Worm (Caenorhabditis elegans): ENCODE data around the gene B0238.15.
A peak's percentile ranks its signal among the peaks of the same experiment; 100 is the strongest.

The B0238.15 gene

ce11 chrV:5192501-5192900, 47.5 kb upstream of the B0238.15 start, which contains the start of gene C03A7.13 (continued):
- TF ChIP-seq ama-1 (optimal IDR thresholded peaks at IDR 0.05): no peak
- no peak for TF ChIP-seq Y75B8A.6 (GFP tag; IDR thresholded peaks at IDR 0.05)
- TF ChIP-seq lin-38 (GFP tag; IDR thresholded peaks at IDR 0.05): no peak
- TF ChIP-seq ceh-62 (tag; optimal IDR thresholded peaks at IDR 0.05): no peak
- TF ChIP-seq lin-15B (tag; optimal IDR thresholded peaks at IDR 0.05): no peak
- TF ChIP-seq daf-8 (GFP tag; IDR thresholded peaks at IDR 0.05): no peak
- no peak for TF ChIP-seq F49E8.2 (tag; optimal IDR thresholded peaks at IDR 0.05; ENCODE audit: borderline replicate concordance)
- TF ChIP-seq snpc-4 (tag; optimal IDR thresholded peaks at IDR 0.05): no peak
- TF ChIP-seq D1046.2 (GFP tag; IDR thresholded peaks at IDR 0.05): no peak
- no peak for TF ChIP-seq arid-1 (GFP tag; conservative IDR thresholded peaks at IDR 0.05)
- TF ChIP-seq Y48G9A.11 (GFP tag; IDR thresholded peaks at IDR 0.05): no peak
- no peak for TF ChIP-seq dmd-8 (GFP tag; IDR thresholded peaks at IDR 0.05)
- TF ChIP-seq Y105C5A.15 (GFP tag; IDR thresholded peaks at IDR 0.05): no peak
- TF ChIP-seq nhr-28 (tag; optimal IDR thresholded peaks at IDR 0.05): peak; percentile 89
- no peak for TF ChIP-seq lim-7 (GFP tag; IDR thresholded peaks at IDR 0.05)
- TF ChIP-seq nhr-10 (tag; optimal IDR thresholded peaks at IDR 0.05): no peak
- TF ChIP-seq zag-1 (tag; optimal IDR thresholded peaks at IDR 0.05): no peak
- no peak for TF ChIP-seq T26A8.4 (GFP tag; IDR thresholded peaks at IDR 0.05)
- no peak for TF ChIP-seq ztf-7 (tag; optimal IDR thresholded peaks at IDR 0.05)
- no peak for TF ChIP-seq fkh-10 (GFP tag; optimal IDR thresholded peaks at IDR 0.05)
- TF ChIP-seq mes-2 (tag; optimal IDR thresholded peaks at IDR 0.05; ENCODE audit: poor library complexity, severe bottlenecking): no peak
- peak; percentile 90 for TF ChIP-seq php-3 (GFP tag; IDR thresholded peaks at IDR 0.05)
- TF ChIP-seq nhr-25 (tag; optimal IDR thresholded peaks at IDR 0.05; ENCODE audit: borderline replicate concordance, insufficient read depth): no peak
- no peak for TF ChIP-seq nhr-237 (tag; optimal IDR thresholded peaks at IDR 0.05)
- peak in 1 of 2 experiments; percentile 40 for TF ChIP-seq daf-16 (GFP tag; optimal IDR thresholded peaks at IDR 0.05)
- TF ChIP-seq daf-16 (tag; optimal IDR thresholded peaks at IDR 0.05): peak; percentile 89
- no peak for TF ChIP-seq set-16 (GFP tag; IDR thresholded peaks at IDR 0.05)
- no peak for TF ChIP-seq cey-2 (tag; optimal IDR thresholded peaks at IDR 0.05; ENCODE audit: borderline replicate concordance, insufficient read depth)
- no peak for TF ChIP-seq jun-1 (tag; optimal IDR thresholded peaks at IDR 0.05)
- no peak for TF ChIP-seq lir-3 (tag; optimal IDR thresholded peaks at IDR 0.05)
- TF ChIP-seq ztf-11 (tag; optimal IDR thresholded peaks at IDR 0.05): no peak
- TF ChIP-seq ctbp-1 (GFP tag; IDR thresholded peaks at IDR 0.05): no peak
- peak; percentile 81 for TF ChIP-seq nhr-48 (tag; optimal IDR thresholded peaks at IDR 0.05)
- TF ChIP-seq nhr-102 (tag; optimal IDR thresholded peaks at IDR 0.05): peak; percentile 58

ce11 chrV:5194508-5194907, 45.5 kb upstream of the B0238.15 start, which contains the start of gene abu-8:
TSS of gene abu-8 (minus strand) at chrV:5194608.
- TF ChIP-seq T26A8.4 (GFP tag; IDR thresholded peaks at IDR 0.05) (no peak), tra-1 (GFP tag; IDR thresholded peaks at IDR 0.05) (no peak), nhr-28 (tag; optimal IDR thresholded peaks at IDR 0.05) (no peak), Y5F2A.4 (GFP tag; optimal IDR thresholded peaks at IDR 0.05) (no peak), T20F7.1 (GFP tag; optimal IDR thresholded peaks at IDR 0.05) (no peak), mdt-29 (GFP tag; IDR thresholded peaks at IDR 0.05) (no peak), lir-3 (tag; optimal IDR thresholded peaks at IDR 0.05) (no peak), lin-29 (GFP tag; IDR thresholded peaks at IDR 0.05) (no peak), ceh-32 (tag; optimal IDR thresholded peaks at IDR 0.05; ENCODE audit: poor library complexity) (no peak), nhr-6 (tag; optimal IDR thresholded peaks at IDR 0.05) (no peak), ceh-28 (tag; optimal IDR thresholded peaks at IDR 0.05) (no peak), F44E2.7 (GFP tag; IDR thresholded peaks at IDR 0.05) (no peak), ceh-20 (GFP tag; IDR thresholded peaks at IDR 0.05) (no peak), unc-130 (GFP tag; optimal IDR thresholded peaks at IDR 0.05) (no peak), duxl-1 (tag; optimal IDR thresholded peaks at IDR 0.05; ENCODE audit: poor library complexity) (no peak), F49E8.2 (tag; optimal IDR thresholded peaks at IDR 0.05; ENCODE audit: borderline replicate concordance) (no peak), zfp-2 (tag; optimal IDR thresholded peaks at IDR 0.05) (no peak), hmg-1.1 (GFP tag; IDR thresholded peaks at IDR 0.05) (no peak)
